Worm (Caenorhabditis elegans) whole organism, L3 larva: ENCODE results near the gene fbxa-154.

Experiments used
- R02D3.7 ChIP-seq: fragments of 150-350 bp; optimal IDR thresholded peaks from 2 replicates; lab custom pipeline; 2014; ENCODE audit warnings: missing biosample characterization, missing genetic modification characterization
- ZK546.5 ChIP-seq: sonication (generic microtip); optimal IDR thresholded peaks from 2 replicates; lab custom pipeline; 2017; ENCODE audit warnings: missing biosample characterization, missing genetic modification characterization
- aly-2 ChIP-seq: fragments of 150-350 bp; optimal IDR thresholded peaks from 2 replicates; lab custom pipeline; 2014; ENCODE audit warnings: missing biosample characterization, missing genetic modification characterization
- ama-1 ChIP-seq: fragments of 150-350 bp; optimal IDR thresholded peaks from 2 replicates; lab custom pipeline; 2018
- ceh-16 ChIP-seq: sonication (generic microtip); optimal IDR thresholded peaks from 2 replicates; lab custom pipeline; 2017; ENCODE audit warnings: missing biosample characterization, missing genetic modification characterization
- ceh-28 ChIP-seq: fragments of 150-350 bp; optimal IDR thresholded peaks from 2 replicates; lab custom pipeline; 2014; ENCODE audit warnings: missing biosample characterization, missing genetic modification reagents, missing genetic modification characterization
- ceh-82 ChIP-seq: fragments of 150-350 bp; optimal IDR thresholded peaks from 2 replicates; lab custom pipeline; 2014; ENCODE audit warnings: missing biosample characterization, missing genetic modification characterization
- egl-27 ChIP-seq: sonication (generic microtip); optimal IDR thresholded peaks from 4 replicates; lab custom pipeline; 2017; ENCODE audit warnings: missing biosample characterization, missing genetic modification reagents, missing genetic modification characterization
- egl-5 ChIP-seq: fragments of 150-350 bp; optimal IDR thresholded peaks from 2 replicates; lab custom pipeline; 2017; ENCODE audit warnings: missing biosample characterization, missing genetic modification reagents, missing genetic modification characterization, inconsistent platforms
- elt-1 ChIP-seq: fragments of 150-350 bp; optimal IDR thresholded peaks from 2 replicates; lab custom pipeline; 2014; ENCODE audit warnings: missing biosample characterization, missing genetic modification characterization
- elt-2 ChIP-seq: sonication (generic microtip); optimal IDR thresholded peaks from 2 replicates; lab custom pipeline; 2016; ENCODE audit warnings: missing genetic modification reagents, mild to moderate bottlenecking, missing genetic modification characterization, missing compliant biosample characterization
- eor-1 ChIP-seq, 2 experiments: fragments of 150-350 bp; optimal IDR thresholded peaks; 2 replicates each; lab custom pipeline; 2014 to 2018; ENCODE audit warnings: missing biosample characterization in 2 of 2, missing genetic modification characterization in 2 of 2
- fkh-10 ChIP-seq: sonication (generic microtip); optimal IDR thresholded peaks from 2 replicates; lab custom pipeline; 2017; ENCODE audit warnings: missing biosample characterization, missing genetic modification reagents, missing genetic modification characterization
- fkh-2 ChIP-seq: fragments of 150-350 bp; optimal IDR thresholded peaks from 2 replicates; lab custom pipeline; 2014; ENCODE audit warnings: missing biosample characterization, missing genetic modification reagents, missing genetic modification characterization
- fos-1 ChIP-seq: fragments of 150-350 bp; optimal IDR thresholded peaks from 2 replicates; lab custom pipeline; 2014; ENCODE audit warnings: missing biosample characterization, missing genetic modification characterization
- hmg-11 ChIP-seq: sonication (generic microtip); optimal IDR thresholded peaks from 2 replicates; lab custom pipeline; 2016; ENCODE audit warnings: missing genetic modification characterization, missing compliant biosample characterization
- jun-1 ChIP-seq: fragments of 150-350 bp; optimal IDR thresholded peaks from 2 replicates; lab custom pipeline; 2014; ENCODE audit warnings: missing biosample characterization, missing genetic modification reagents, missing genetic modification characterization
- lin-15B ChIP-seq: fragments of 150-350 bp; optimal IDR thresholded peaks from 2 replicates; lab custom pipeline; 2014; ENCODE audit warnings: missing biosample characterization, missing genetic modification characterization
- lin-39 ChIP-seq: fragments of 150-350 bp; optimal IDR thresholded peaks from 2 replicates; lab custom pipeline; 2018; ENCODE audit warnings: missing biosample characterization, missing genetic modification reagents, missing genetic modification characterization
- mdl-1 ChIP-seq: fragments of 150-350 bp; optimal IDR thresholded peaks from 2 replicates; lab custom pipeline; 2014; ENCODE audit warnings: missing biosample characterization, missing genetic modification characterization
- mml-1 ChIP-seq: fragments of 150-350 bp; sonication (generic microtip); optimal IDR thresholded peaks from 3 replicates; lab custom pipeline; 2014; ENCODE audit warnings: missing biosample characterization, missing genetic modification characterization
- nfya-1 ChIP-seq: sonication (generic microtip); optimal IDR thresholded peaks from 2 replicates; lab custom pipeline; 2017; ENCODE audit warnings: missing genetic modification characterization, mild to moderate bottlenecking, missing compliant biosample characterization, antibody characterized with exemption, moderate library complexity; ENCODE audit not compliant: insufficient read depth
- nhr-11 ChIP-seq: fragments of 150-350 bp; optimal IDR thresholded peaks from 2 replicates; lab custom pipeline; 2014; ENCODE audit warnings: missing biosample characterization, missing genetic modification characterization
- nhr-23 ChIP-seq: fragments of 150-350 bp; optimal IDR thresholded peaks from 2 replicates; lab custom pipeline; 2014; ENCODE audit warnings: missing biosample characterization, missing genetic modification reagents, missing genetic modification characterization
- nhr-237 ChIP-seq: fragments of 150-350 bp; optimal IDR thresholded peaks from 2 replicates; lab custom pipeline; 2014; ENCODE audit warnings: missing biosample characterization, missing genetic modification characterization
- nhr-67 ChIP-seq: fragments of 150-350 bp; optimal IDR thresholded peaks from 2 replicates; lab custom pipeline; 2014; ENCODE audit warnings: missing biosample characterization, missing genetic modification characterization
- nhr-77 ChIP-seq: fragments of 150-350 bp; optimal IDR thresholded peaks from 2 replicates; lab custom pipeline; 2014; ENCODE audit warnings: missing biosample characterization, missing genetic modification characterization
- pha-4 ChIP-seq: fragments of 150-350 bp; optimal IDR thresholded peaks from 2 replicates; lab custom pipeline; 2014; ENCODE audit warnings: missing biosample characterization, missing genetic modification reagents, missing genetic modification characterization
- pqm-1 ChIP-seq: fragments of 150-350 bp; optimal IDR thresholded peaks from 2 replicates; lab custom pipeline; 2017; ENCODE audit warnings: missing biosample characterization, missing genetic modification characterization, inconsistent platforms
- sea-2 ChIP-seq: fragments of 150-350 bp; sonication (generic microtip); optimal IDR thresholded peaks from 4 replicates; lab custom pipeline; 2014; ENCODE audit warnings: missing biosample characterization, missing genetic modification reagents, missing genetic modification characterization
- skn-1 ChIP-seq: fragments of 150-350 bp; optimal IDR thresholded peaks from 2 replicates; lab custom pipeline; 2014; ENCODE audit warnings: missing biosample characterization, missing genetic modification characterization
- snpc-4 ChIP-seq: fragments of 150-350 bp; optimal IDR thresholded peaks from 2 replicates; lab custom pipeline; 2014; ENCODE audit warnings: missing biosample characterization, missing genetic modification characterization
- unc-62 ChIP-seq: fragments of 150-350 bp; sonication (generic microtip); optimal IDR thresholded peaks from 4 replicates; lab custom pipeline; 2014; ENCODE audit warnings: missing biosample characterization, missing genetic modification reagents, missing genetic modification characterization
- zag-1 ChIP-seq: fragments of 150-350 bp; optimal IDR thresholded peaks from 2 replicates; lab custom pipeline; 2014; ENCODE audit warnings: missing biosample characterization, missing genetic modification characterization
- ztf-4 ChIP-seq: fragments of 150-350 bp; optimal IDR thresholded peaks from 2 replicates; lab custom pipeline; 2014; ENCODE audit warnings: missing biosample characterization, missing genetic modification characterization

Gene fbxa-154

ce11 chrV:15577395-15577896 is 27.5 kb downstream of the fbxa-154 start, which contains the start of gene atx-3:
TSS of gene atx-3 (minus strand) at chrV:15577445.
- no peak for TF ChIP-seq mdl-1 (tag; lab: Kevin White, UChicago)
- no peak for TF ChIP-seq pqm-1 (tag; lab: Kevin White, UChicago)
- no peak for TF ChIP-seq ztf-4
- TF ChIP-seq nhr-23 = peak; percentile 9
- TF ChIP-seq R02D3.7 = no peak
- TF ChIP-seq egl-27 (tag; lab: Kevin White, UChicago) = no peak
- no peak for TF ChIP-seq ceh-16 (tag; lab: Kevin White, UChicago)

ce11 chrV:15575305-15575704 is 29.6 kb downstream of the fbxa-154 start, which contains the start of gene mdt-28:
TSS of gene mdt-28 (minus strand) at chrV:15575405.
- TF ChIP-seq nhr-77 = no peak
- no peak for TF ChIP-seq snpc-4 (tag; lab: Kevin White, UChicago)
- TF ChIP-seq aly-2 (tag; lab: Kevin White, UChicago) = no peak
- TF ChIP-seq lin-39 (tag; lab: Kevin White, UChicago) = no peak
- no peak for TF ChIP-seq nhr-67
- no peak for TF ChIP-seq pqm-1 (tag; lab: Kevin White, UChicago)
- TF ChIP-seq R02D3.7 = no peak
- TF ChIP-seq fos-1 (tag; lab: Kevin White, UChicago) = no peak
- TF ChIP-seq egl-27 (tag; lab: Kevin White, UChicago) = no peak
- TF ChIP-seq ZK546.5 (tag; lab: Kevin White, UChicago) = no peak
- TF ChIP-seq ceh-82 (tag; lab: Kevin White, UChicago) = no peak
- no peak for TF ChIP-seq elt-1 (tag; lab: Kevin White, UChicago)
- TF ChIP-seq nfya-1 = no peak
- no peak for TF ChIP-seq mdl-1 (tag; lab: Kevin White, UChicago)
- TF ChIP-seq ama-1 (lab: Kevin White, UChicago) = no peak
- no peak for TF ChIP-seq eor-1 (tag; optimal IDR thresholded peaks at IDR 0.05; lab: Kevin White, UChicago)
- TF ChIP-seq jun-1 = no peak

ce11 chrV:15572613-15573012 is 32.3 kb downstream of the fbxa-154 start, which contains the start of gene fbxa-94:
TSS of gene fbxa-94 (plus strand) at chrV:15572913.
- TF ChIP-seq nfya-1 = peak; percentile 42
- TF ChIP-seq zag-1 (tag; lab: Kevin White, UChicago) = no peak

- TF ChIP-seq nhr-11 (tag; lab: Kevin White, UChicago) (no peak), nfya-1 (peak; percentile 9)
- TF ChIP-seq, all 47 proteins: peak for 1
Observed at ce11 chrV:15571006-15571526, 33.9 kb downstream of the fbxa-154 start, which contains the start of gene fbxa-95. TSS of gene fbxa-95 (plus strand) at chrV:15571476.

- TF ChIP-seq elt-1 (tag; lab: Kevin White, UChicago) (no peak), jun-1 (peak; percentile 8), lin-15B (tag; lab: Kevin White, UChicago) (peak; percentile 57), nhr-237 (tag; lab: Kevin White, UChicago) (no peak), nhr-23 (peak; percentile 60), elt-2 (tag; lab: Kevin White, UChicago) (peak; percentile 27), R02D3.7 (peak; percentile 91), nfya-1 (peak; percentile 74), hmg-11 (tag; lab: Kevin White, UChicago) (peak; percentile 31), egl-5 (peak; percentile 24), ceh-82 (tag; lab: Kevin White, UChicago) (no peak), pha-4 (tag; lab: Kevin White, UChicago) (peak; percentile 81), mdl-1 (tag; lab: Kevin White, UChicago) (no peak), ama-1 (lab: Kevin White, UChicago) (peak; percentile 92), lin-39 (tag; lab: Kevin White, UChicago) (peak; percentile 7), nhr-11 (tag; lab: Kevin White, UChicago) (peak; percentile 16), mml-1 (no peak), pqm-1 (tag; lab: Kevin White, UChicago) (peak; percentile 74)
Observed at ce11 chrV:15569702-15570430, 35.1 kb downstream of the fbxa-154 start, which contains the start of gene lsm-5. TSS of gene lsm-5 (plus strand) at chrV:15570380.

ce11 chrV:15568381-15568780 is 36.6 kb downstream of the fbxa-154 start:
- no peak for TF ChIP-seq skn-1 (tag; lab: Kevin White, UChicago)
- no peak for TF ChIP-seq fkh-2
- TF ChIP-seq lin-39 (tag; lab: Kevin White, UChicago) = peak; percentile 7
- peak; percentile 93 for TF ChIP-seq ama-1 (lab: Kevin White, UChicago)
- no peak for TF ChIP-seq snpc-4 (tag; lab: Kevin White, UChicago)
- TF ChIP-seq pha-4 (tag; lab: Kevin White, UChicago) = no peak
- TF ChIP-seq egl-5 = no peak
- no peak for TF ChIP-seq sea-2 (GFP tag; lab: Kevin White, UChicago)
- TF ChIP-seq fkh-10 (GFP tag; lab: Kevin White, UChicago) = no peak
- no peak for TF ChIP-seq lin-15B (tag; lab: Kevin White, UChicago)
- no peak for TF ChIP-seq ztf-4
- no peak for TF ChIP-seq unc-62
- TF ChIP-seq ceh-28 (tag; lab: Kevin White, UChicago) = no peak
